Fruit fly (Drosophila melanogaster) ovary, adult (tissue): ENCODE results near the gene CG43880.
A peak's percentile ranks its signal among the peaks of the same experiment; 100 is the strongest.

Experiments
- CG17801 ChIP-seq: fragments of 200-800 bp; optimal IDR thresholded peaks from 2 replicates; lab custom pipeline; 2019; ENCODE audit warnings: missing biosample characterization, mild to moderate bottlenecking, missing genetic modification characterization, moderate library complexity; ENCODE audit not compliant: partially characterized antibody

Gene CG43880

DNA sequence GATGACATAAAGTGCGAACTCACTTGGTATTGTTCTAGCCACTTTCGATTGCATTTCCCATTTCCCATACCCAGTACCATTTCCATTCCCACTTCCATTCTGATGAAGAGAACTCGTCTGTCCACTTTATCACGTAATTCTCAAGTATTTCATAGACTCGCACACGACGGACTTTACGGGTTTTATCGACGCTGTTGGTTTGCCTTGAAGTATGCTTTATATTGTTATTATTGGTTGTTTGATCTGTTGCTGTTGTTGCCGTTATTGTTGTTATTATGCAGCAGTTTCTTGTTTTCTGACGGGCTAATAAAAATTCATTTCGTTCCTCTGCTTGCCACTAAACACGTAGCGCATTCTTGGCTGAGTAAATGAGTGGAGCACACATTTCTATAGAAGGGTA is 6.4 kb upstream of the CG43880 start:
- TF ChIP-seq CG17801 (GFP tag; lab: Kevin White, UChicago) = no peak

DNA sequence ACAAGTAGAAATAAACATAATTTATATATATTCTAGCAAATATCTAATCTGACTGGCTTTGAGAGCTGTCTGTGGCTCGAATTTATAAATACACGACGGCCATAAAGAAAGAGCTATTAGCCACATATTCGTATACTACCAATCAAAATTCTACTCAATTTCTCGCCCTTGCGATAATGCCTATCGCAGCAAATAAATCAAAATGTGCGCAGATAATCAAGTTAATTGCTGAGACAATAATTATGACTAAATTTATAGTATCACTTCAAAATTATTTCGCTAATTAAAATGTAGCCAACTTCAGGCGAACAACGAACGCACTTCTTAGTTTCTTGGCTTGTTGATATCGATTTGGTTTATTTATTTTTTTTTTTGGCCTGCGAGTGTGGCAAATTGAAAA is 5.7 kb upstream of the CG43880 start:
- TF ChIP-seq CG17801 (GFP tag; lab: Kevin White, UChicago) = no peak

dm6 chr3L:7949778-7950177 is 3.7 kb upstream of the CG43880 start:
- TF ChIP-seq CG17801 (GFP tag; lab: Kevin White, UChicago) = no peak

- no peak for TF ChIP-seq CG17801 (GFP tag; lab: Kevin White, UChicago)
These were observed 1.8 kb upstream of the CG43880 start, which contains the start of gene exex for dm6 chr3L:7947880-7948286. exex (plus strand) TSS chr3L:7948186.

DNA sequence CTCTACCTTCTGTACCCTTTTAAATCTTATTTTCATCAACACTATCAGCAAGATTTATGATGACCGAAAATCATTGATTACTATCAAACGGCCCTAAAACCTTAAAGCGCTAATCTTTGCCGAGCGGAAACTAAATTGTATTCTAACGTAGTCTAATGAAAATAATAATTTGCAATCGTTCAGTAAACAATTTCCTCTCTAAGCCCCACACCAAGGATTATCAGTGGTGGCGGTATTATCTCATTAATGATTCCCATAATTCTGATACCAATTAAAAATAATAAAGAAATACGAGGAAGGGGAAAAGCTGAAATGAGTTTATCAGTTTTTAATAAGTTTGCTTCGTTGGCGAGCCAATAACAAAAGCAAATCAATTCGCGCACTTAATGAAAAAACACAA is 2.2 kb downstream of the CG43880 start:
- TF ChIP-seq CG17801 (GFP tag; lab: Kevin White, UChicago) = no peak

- no peak for TF ChIP-seq CG17801 (GFP tag; lab: Kevin White, UChicago)
These were observed 3.1 kb downstream of the CG43880 start for dm6 chr3L:7943046-7943445.

DNA sequence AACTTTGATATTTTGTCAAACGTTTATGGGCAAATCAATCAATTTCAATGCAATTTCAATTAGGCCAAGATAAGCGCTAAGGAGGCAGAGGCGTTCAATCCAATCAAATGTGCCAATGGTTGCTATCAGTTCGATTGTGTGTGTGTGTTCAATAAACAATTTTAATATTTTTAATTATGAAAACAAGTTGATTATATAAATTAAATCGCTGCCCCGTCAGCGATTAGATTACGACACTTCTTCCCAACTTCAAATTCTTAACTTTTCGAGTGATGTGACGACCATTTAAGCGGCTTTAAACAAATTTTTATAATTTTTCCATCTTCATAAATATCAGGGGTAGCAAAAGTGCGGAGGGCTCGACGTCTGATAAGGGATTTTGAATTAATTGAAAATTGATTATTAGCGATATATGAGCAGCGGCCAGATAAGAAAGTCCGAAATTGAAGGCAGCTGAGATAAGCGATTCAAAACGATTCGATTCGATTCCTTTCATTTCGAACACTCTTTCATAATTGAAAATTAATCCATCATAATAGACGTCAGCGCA is 3.6 kb downstream of the CG43880 start:
- TF ChIP-seq CG17801 (GFP tag; lab: Kevin White, UChicago) = no peak

dm6 chr3L:7941514-7941913 is 4.6 kb downstream of the CG43880 start:
- no peak for TF ChIP-seq CG17801 (GFP tag; lab: Kevin White, UChicago)

DNA sequence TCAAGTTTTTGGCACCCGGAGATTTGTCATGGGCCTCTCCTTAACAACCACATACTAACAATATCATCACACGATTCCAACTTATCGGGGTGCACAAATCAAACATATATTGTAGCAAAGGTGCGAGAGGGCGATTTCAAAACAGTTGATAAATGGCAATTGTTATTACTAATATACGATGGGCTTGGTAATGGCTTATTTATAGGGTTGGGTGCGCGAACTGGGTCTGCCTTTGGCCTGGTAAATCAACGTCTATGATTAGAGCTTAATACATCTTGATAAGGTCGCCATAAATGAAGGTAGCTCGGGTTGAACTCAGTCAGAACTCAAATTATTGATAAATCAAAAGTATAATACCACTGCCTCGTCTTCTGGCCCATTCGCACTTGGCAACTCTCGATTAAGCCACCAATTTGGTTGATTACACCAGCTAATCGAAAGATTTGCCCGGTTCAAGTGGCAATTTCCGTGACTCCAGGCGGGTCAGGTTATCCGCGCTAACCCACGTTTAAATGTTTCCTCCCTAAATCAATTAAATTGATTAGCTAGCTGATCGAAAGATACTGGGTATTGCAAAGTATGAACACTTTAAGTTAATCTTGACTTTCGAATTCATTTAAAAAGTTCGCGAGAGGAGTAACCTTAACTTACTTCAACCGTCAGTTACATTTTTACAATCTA is 5.4 kb downstream of the CG43880 start:
- TF ChIP-seq CG17801 (GFP tag; lab: Kevin White, UChicago) = no peak

dm6 chr3L:7938638-7939037 is 7.5 kb downstream of the CG43880 start:
- TF ChIP-seq CG17801 (GFP tag; lab: Kevin White, UChicago) = no peak

dm6 chr3L:7935933-7936494 is 10.1 kb downstream of the CG43880 start, which contains the start of the genes syd and Srp9:
syd (minus strand) TSS chr3L:7936120.
Srp9 (plus strand) TSS chr3L:7936373.
- TF ChIP-seq CG17801 (GFP tag; lab: Kevin White, UChicago) = peak; percentile 16

dm6 chr3L:7935409-7935932 is 10.7 kb downstream of the CG43880 start:
- TF ChIP-seq CG17801 (GFP tag; lab: Kevin White, UChicago) = no peak

- no peak for TF ChIP-seq CG17801 (GFP tag; lab: Kevin White, UChicago)
These were observed 11.3 kb downstream of the CG43880 start for dm6 chr3L:7934857-7935256.

- no peak for TF ChIP-seq CG17801 (GFP tag; lab: Kevin White, UChicago)
These were observed 11.9 kb downstream of the CG43880 start for dm6 chr3L:7934200-7934599.

DNA sequence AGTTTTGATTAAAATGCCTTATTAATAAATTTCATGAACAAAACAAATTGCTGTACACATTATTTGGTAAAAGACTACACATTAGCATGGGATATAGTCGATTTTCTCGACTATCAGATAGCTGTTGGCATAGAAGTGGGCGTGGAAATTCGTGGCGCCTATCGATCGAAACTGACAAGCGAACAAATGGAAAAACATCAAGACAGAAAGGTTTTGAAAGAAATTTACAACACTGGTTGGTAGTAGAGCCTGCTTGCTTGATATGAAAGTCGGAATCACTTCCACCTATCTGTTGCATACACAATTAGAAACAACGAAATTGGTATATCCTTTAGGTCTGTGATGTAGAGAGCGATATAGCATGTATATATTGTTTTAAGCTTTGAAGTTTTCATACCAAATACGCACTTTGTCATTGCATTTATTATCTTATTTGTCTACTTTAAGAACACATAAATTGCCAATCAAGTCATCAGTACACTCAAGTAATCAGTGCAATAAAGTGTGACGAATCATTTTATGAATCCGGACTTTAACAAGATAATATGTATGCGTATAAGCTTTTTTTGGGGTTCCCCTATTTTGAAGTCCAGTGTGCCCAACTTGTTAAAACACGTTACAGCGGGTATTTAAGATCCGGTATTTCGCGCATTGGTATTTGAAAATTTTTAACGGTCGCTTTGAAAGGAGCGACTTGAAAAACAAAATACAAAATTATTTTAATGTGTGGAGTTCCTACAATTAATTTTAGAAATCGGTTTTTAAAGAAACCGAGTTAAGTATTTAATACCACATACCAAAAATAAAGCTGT is 30.1 kb downstream of the CG43880 start:
- TF ChIP-seq CG17801 (GFP tag; lab: Kevin White, UChicago) = no peak
